Fruit fly (Drosophila melanogaster): Measurements from ENCODE around the gene Zw10.

Zw10 gene

dm6 chrX:2646022-2646761 lies 42.2 kb downstream of the Zw10 start (continued):
- TF ChIP-seq Drgx (GFP tag; IDR thresholded peaks at IDR 0.05) (peak; percentile 98), nom (GFP tag; optimal IDR thresholded peaks at IDR 0.05) (peak; percentile 94), CG8281 (tag; optimal IDR thresholded peaks at IDR 0.05) (peak; percentile 86), CG12104 (GFP tag; optimal IDR thresholded peaks at IDR 0.05) (peak; percentile 94), btn (GFP tag; optimal IDR thresholded peaks at IDR 0.05) (peak; percentile 95), CG11504 (tag; optimal IDR thresholded peaks at IDR 0.05) (peak; percentile 96), Optix (GFP tag; IDR thresholded peaks at IDR 0.05) (peak; percentile 96), CG2120 (GFP tag; optimal IDR thresholded peaks at IDR 0.05) (peak; percentile 98), Hmx (GFP tag; optimal IDR thresholded peaks at IDR 0.05) (peak; percentile 86), Mes4 (GFP tag; optimal IDR thresholded peaks at IDR 0.05) (peak; percentile 95), CG15073 (GFP tag; optimal IDR thresholded peaks at IDR 0.05) (peak; percentile 81), Meics (GFP tag; optimal IDR thresholded peaks at IDR 0.05) (peak; percentile 97), Doc3 (GFP tag; IDR thresholded peaks at IDR 0.05; ENCODE audit: partially characterized antibody) (no peak), exex (tag; optimal IDR thresholded peaks at IDR 0.05) (peak; percentile 84), tup (GFP tag; optimal IDR thresholded peaks at IDR 0.05) (peak; percentile 92), CG14441 (GFP tag; IDR thresholded peaks at IDR 0.05) (peak; percentile 95), CG6272 (GFP tag; IDR thresholded peaks at IDR 0.05) (peak; percentile 91), fd102C (GFP tag; optimal IDR thresholded peaks at IDR 0.05) (peak; percentile 73), sqz (GFP tag; optimal IDR thresholded peaks at IDR 0.05) (peak; percentile 92), Scr (GFP tag; IDR thresholded peaks at IDR 0.05; ENCODE audit: partially characterized antibody) (peak; percentile 47; the same call in 1 of the 2 replicates), Aef1 (GFP tag; IDR thresholded peaks at IDR 0.05) (peak; percentile 94), grn (GFP tag; optimal IDR thresholded peaks at IDR 0.05) (peak; percentile 73), Atf-2 (GFP tag; optimal IDR thresholded peaks at IDR 0.05) (peak; percentile 96), sug (tag; optimal IDR thresholded peaks at IDR 0.05) (peak; percentile 94), MBD-R2 (GFP tag; IDR thresholded peaks at IDR 0.05) (peak; percentile 92), Lhr (GFP tag; optimal IDR thresholded peaks at IDR 0.05) (peak; percentile 87), mam (GFP tag; optimal IDR thresholded peaks at IDR 0.05) (peak; percentile 97), Sox100B (GFP tag; optimal IDR thresholded peaks at IDR 0.05) (peak; percentile 94), sc (optimal IDR thresholded peaks at IDR 0.05) (no peak), sc (GFP tag; optimal IDR thresholded peaks at IDR 0.05) (peak; percentile 93), CG2129 (GFP tag; IDR thresholded peaks at IDR 0.05; ENCODE audit: partially characterized antibody) (no peak), HLH54F (GFP tag; optimal IDR thresholded peaks at IDR 0.05) (peak; percentile 96), vvl (GFP tag; IDR thresholded peaks at IDR 0.05) (peak; percentile 98), CG9932 (GFP tag; IDR thresholded peaks at IDR 0.05) (peak; percentile 96), caup (GFP tag; optimal IDR thresholded peaks at IDR 0.05; ENCODE audit: severe bottlenecking) (peak; percentile 96), H15 (GFP tag; IDR thresholded peaks at IDR 0.05) (peak; percentile 94), ro (GFP tag; IDR thresholded peaks at IDR 0.05) (peak; percentile 90), tll (GFP tag; optimal IDR thresholded peaks at IDR 0.05) (peak in 1 of 2 experiments; percentile 35), CG3726 (GFP tag; IDR thresholded peaks at IDR 0.05) (peak; percentile 87), danr (GFP tag; IDR thresholded peaks at IDR 0.05) (peak; percentile 88), maf-S (GFP tag; optimal IDR thresholded peaks at IDR 0.05) (peak; percentile 96), Max (GFP tag; optimal IDR thresholded peaks at IDR 0.05) (peak; percentile 91), CG10267 (tag; optimal IDR thresholded peaks at IDR 0.05) (peak; percentile 89), cas (GFP tag; IDR thresholded peaks at IDR 0.05) (peak; percentile 90), CG30403 (GFP tag; optimal IDR thresholded peaks at IDR 0.05) (peak; percentile 98), sd (tag; optimal IDR thresholded peaks at IDR 0.05) (peak; percentile 90), aop (GFP tag; IDR thresholded peaks at IDR 0.05) (peak; percentile 88), run (tag; optimal IDR thresholded peaks at IDR 0.05) (peak; percentile 94), Dref (GFP tag; IDR thresholded peaks at IDR 0.05) (0 out of 2 replicates have a peak, but pooled peaks have one; percentile 35)
